Worm (Caenorhabditis elegans) whole organism, L4/young adult: ENCODE data around the gene ttn-1.

Source experiments
- W03F9.2 ChIP-seq: fragments of 150-350 bp; optimal IDR thresholded peaks from 2 replicates; lab custom pipeline; 2014; ENCODE audit warnings: missing biosample characterization, missing genetic modification characterization
- dao-5 ChIP-seq: sonication (generic microtip); optimal IDR thresholded peaks from 2 replicates; lab custom pipeline; 2016; ENCODE audit warnings: missing genotype, missing genetic modification characterization, moderate library complexity, missing compliant biosample characterization
- him-1 ChIP-seq: sonication (generic microtip); optimal IDR thresholded peaks from 2 replicates; lab custom pipeline; 2016; ENCODE audit warnings: missing genotype, missing genetic modification reagents, missing genetic modification characterization, missing compliant biosample characterization

- TF ChIP-seq him-1 (tag; lab: Kevin White, UChicago) (no peak), W03F9.2 (tag; lab: Kevin White, UChicago) (no peak), dao-5 (no peak)
These were observed 29.5 kb upstream of the ttn-1 start for ce11 chrV:6231902-6232340.
